Worm (Caenorhabditis elegans) whole organism, L4/young adult: ENCODE measurements around the gene dcaf-13.

ENCODE experiments used
- W03F9.2 ChIP-seq: fragments of 150-350 bp; optimal IDR thresholded peaks from 2 replicates; lab custom pipeline; 2014; ENCODE audit warnings: missing biosample characterization, missing genetic modification characterization
- dao-5 ChIP-seq: sonication (generic microtip); optimal IDR thresholded peaks from 2 replicates; lab custom pipeline; 2016; ENCODE audit warnings: missing genotype, missing genetic modification characterization, moderate library complexity, missing compliant biosample characterization
- him-1 ChIP-seq: sonication (generic microtip); optimal IDR thresholded peaks from 2 replicates; lab custom pipeline; 2016; ENCODE audit warnings: missing genotype, missing genetic modification reagents, missing genetic modification characterization, missing compliant biosample characterization

- TF ChIP-seq dao-5 (tag; lab: Kevin White, UChicago): no peak
- no peak for TF ChIP-seq him-1
- no peak for TF ChIP-seq W03F9.2 (tag; lab: Kevin White, UChicago)
Observed at ce11 chrII:4467869-4468268, 43.2 kb upstream of the dcaf-13 start, which contains the start of gene W06B4.2.
